Worm (Caenorhabditis elegans) whole organism, L2 larva: ENCODE results near the gene F53B2.8.

ENCODE experiments used
- F13H6.1 ChIP-seq: sonication (generic microtip); optimal IDR thresholded peaks from 2 replicates; lab custom pipeline; 2016; ENCODE audit warnings: missing genetic modification characterization, missing compliant biosample characterization
- R02D3.7 ChIP-seq: fragments of 150-350 bp; optimal IDR thresholded peaks from 2 replicates; lab custom pipeline; 2014; ENCODE audit warnings: missing biosample characterization, missing genetic modification characterization
- Y55F3AM.14 ChIP-seq: fragments of 200-800 bp; sonication (Bioruptor generic); optimal IDR thresholded peaks from 2 replicates; lab custom pipeline; 2018; ENCODE audit warnings: mild to moderate bottlenecking, missing genetic modification characterization, missing compliant biosample characterization
- alr-1 ChIP-seq: fragments of 150-350 bp; optimal IDR thresholded peaks from 2 replicates; lab custom pipeline; 2014; ENCODE audit warnings: missing biosample characterization, missing genetic modification characterization
- ama-1 ChIP-seq: fragments of 150-350 bp; optimal IDR thresholded peaks from 2 replicates; lab custom pipeline; 2018; ENCODE audit warnings: inconsistent platforms
- blmp-1 ChIP-seq: sonication (generic microtip); optimal IDR thresholded peaks from 2 replicates; lab custom pipeline; 2017; ENCODE audit warnings: missing genetic modification characterization, mild to moderate bottlenecking, missing compliant biosample characterization, antibody characterized with exemption, moderate library complexity; ENCODE audit not compliant: insufficient read depth
- ceh-16 ChIP-seq: fragments of 150-350 bp; optimal IDR thresholded peaks from 2 replicates; lab custom pipeline; 2014; ENCODE audit warnings: missing biosample characterization, missing genetic modification characterization
- crh-2 ChIP-seq: sonication (generic microtip); optimal IDR thresholded peaks from 2 replicates; lab custom pipeline; 2017; ENCODE audit warnings: missing biosample characterization, missing genetic modification characterization
- dmd-4 ChIP-seq: sonication (generic microtip); optimal IDR thresholded peaks from 2 replicates; lab custom pipeline; 2017; ENCODE audit warnings: missing biosample characterization, missing genetic modification characterization
- egl-27 ChIP-seq: sonication (generic microtip); optimal IDR thresholded peaks from 3 replicates; lab custom pipeline; 2017; ENCODE audit warnings: missing biosample characterization, missing genetic modification reagents, missing genetic modification characterization
- elt-1 ChIP-seq: fragments of 150-350 bp; optimal IDR thresholded peaks from 2 replicates; lab custom pipeline; 2014; ENCODE audit warnings: missing biosample characterization, missing genetic modification characterization
- elt-3 ChIP-seq: sonication (generic microtip); optimal IDR thresholded peaks from 2 replicates; lab custom pipeline; 2017; ENCODE audit warnings: missing biosample characterization, missing genetic modification characterization
- fos-1 ChIP-seq: fragments of 150-350 bp; optimal IDR thresholded peaks from 2 replicates; lab custom pipeline; 2014; ENCODE audit warnings: missing biosample characterization, missing genetic modification characterization
- gmeb-1 ChIP-seq: fragments of 150-350 bp; optimal IDR thresholded peaks from 2 replicates; lab custom pipeline; 2014; ENCODE audit warnings: missing biosample characterization, missing genetic modification characterization
- lin-11 ChIP-seq: fragments of 150-350 bp; sonication (generic microtip); optimal IDR thresholded peaks from 2 replicates; lab custom pipeline; 2014; ENCODE audit warnings: missing biosample characterization, missing genetic modification characterization, inconsistent platforms, mixed read lengths
- lin-13 ChIP-seq: fragments of 150-350 bp; optimal IDR thresholded peaks from 2 replicates; lab custom pipeline; 2014; ENCODE audit warnings: missing biosample characterization, missing genetic modification reagents, missing genetic modification characterization
- lin-39 ChIP-seq: fragments of 150-350 bp; optimal IDR thresholded peaks from 2 replicates; lab custom pipeline; 2014; ENCODE audit warnings: missing biosample characterization, missing genetic modification reagents, missing genetic modification characterization
- lsy-2 ChIP-seq, 2 experiments: fragments of 150-350 bp in 1 of 2; sonication (generic microtip) in 1 of 2; optimal IDR thresholded peaks; 2 replicates each; lab custom pipeline; 2014 to 2017; ENCODE audit warnings: missing biosample characterization in 2 of 2, missing genetic modification characterization in 2 of 2
- mbf-1 ChIP-seq: sonication (generic microtip); optimal IDR thresholded peaks from 2 replicates; lab custom pipeline; 2017; ENCODE audit warnings: missing biosample characterization, missing genetic modification characterization
- mdl-1 ChIP-seq, 2 experiments: fragments of 150-350 bp in 1 of 2; sonication (generic microtip) in 1 of 2; optimal IDR thresholded peaks; 2 replicates each; lab custom pipeline; 2017; ENCODE audit warnings: missing biosample characterization in 2 of 2, missing genetic modification characterization in 2 of 2
- nhr-10 ChIP-seq: sonication (generic microtip); optimal IDR thresholded peaks from 2 replicates; lab custom pipeline; 2017; ENCODE audit warnings: missing biosample characterization, missing genetic modification characterization
- nhr-11 ChIP-seq: fragments of 150-350 bp; optimal IDR thresholded peaks from 2 replicates; lab custom pipeline; 2014; ENCODE audit warnings: missing biosample characterization, missing genetic modification characterization
- nhr-12 ChIP-seq: fragments of 150-350 bp; optimal IDR thresholded peaks from 2 replicates; lab custom pipeline; 2014; ENCODE audit warnings: missing biosample characterization, missing genetic modification characterization
- nhr-129 ChIP-seq: fragments of 150-350 bp; optimal IDR thresholded peaks from 2 replicates; lab custom pipeline; 2014; ENCODE audit warnings: missing biosample characterization, missing genetic modification characterization
- nhr-21 ChIP-seq: fragments of 150-350 bp; optimal IDR thresholded peaks from 2 replicates; lab custom pipeline; 2014; ENCODE audit warnings: missing biosample characterization, missing genetic modification characterization
- nhr-23 ChIP-seq: fragments of 150-350 bp; optimal IDR thresholded peaks from 2 replicates; lab custom pipeline; 2014; ENCODE audit warnings: missing biosample characterization, missing genetic modification reagents, missing genetic modification characterization
- nhr-237 ChIP-seq: fragments of 150-350 bp; optimal IDR thresholded peaks from 2 replicates; lab custom pipeline; 2014; ENCODE audit warnings: missing biosample characterization, missing genetic modification characterization
- nhr-25 ChIP-seq: fragments of 150-350 bp; sonication (generic microtip); optimal IDR thresholded peaks from 3 replicates; lab custom pipeline; 2014; ENCODE audit warnings: missing biosample characterization, missing genetic modification characterization
- nhr-77 ChIP-seq: fragments of 150-350 bp; optimal IDR thresholded peaks from 2 replicates; lab custom pipeline; 2014; ENCODE audit warnings: missing biosample characterization, missing genetic modification characterization
- peb-1 ChIP-seq: fragments of 150-350 bp; optimal IDR thresholded peaks from 2 replicates; lab custom pipeline; 2014; ENCODE audit warnings: missing biosample characterization, missing genetic modification characterization
- skn-1 ChIP-seq: sonication (generic microtip); optimal IDR thresholded peaks from 2 replicates; lab custom pipeline; 2017; ENCODE audit warnings: missing biosample characterization, missing genetic modification characterization
- sma-3 ChIP-seq: sonication (generic microtip); optimal IDR thresholded peaks from 2 replicates; lab custom pipeline; 2016; ENCODE audit warnings: missing genetic modification reagents, missing genetic modification characterization, missing compliant biosample characterization
- sma-9 ChIP-seq, 2 experiments: fragments of 150-350 bp in 1 of 2; sonication (generic microtip) in 1 of 2; optimal IDR thresholded peaks; 2 replicates each; lab custom pipeline; 2014 to 2016; ENCODE audit warnings: missing genetic modification characterization in 2 of 2, mild to moderate bottlenecking in 1 of 2, missing biosample characterization in 1 of 2, missing compliant biosample characterization in 1 of 2, missing genetic modification reagents in 1 of 2, moderate library complexity in 1 of 2
- unc-39 ChIP-seq: fragments of 150-350 bp; optimal IDR thresholded peaks from 2 replicates; lab custom pipeline; 2014; ENCODE audit warnings: missing biosample characterization, missing genetic modification characterization
- unc-55 ChIP-seq: fragments of 150-350 bp; sonication (generic microtip); optimal IDR thresholded peaks from 3 replicates; lab custom pipeline; 2014; ENCODE audit warnings: missing biosample characterization, missing genetic modification reagents, missing genetic modification characterization
- ztf-1 ChIP-seq: fragments of 200-800 bp; sonication (Bioruptor generic); conservative IDR thresholded peaks from 2 replicates; pipeline ENCODE4 v1.3.6; 2022; ENCODE audit warnings: missing genetic modification characterization, missing compliant biosample characterization
- ztf-4 ChIP-seq: fragments of 150-350 bp; optimal IDR thresholded peaks from 2 replicates; lab custom pipeline; 2014; ENCODE audit warnings: missing biosample characterization, missing genetic modification characterization

Gene F53B2.8

DNA sequence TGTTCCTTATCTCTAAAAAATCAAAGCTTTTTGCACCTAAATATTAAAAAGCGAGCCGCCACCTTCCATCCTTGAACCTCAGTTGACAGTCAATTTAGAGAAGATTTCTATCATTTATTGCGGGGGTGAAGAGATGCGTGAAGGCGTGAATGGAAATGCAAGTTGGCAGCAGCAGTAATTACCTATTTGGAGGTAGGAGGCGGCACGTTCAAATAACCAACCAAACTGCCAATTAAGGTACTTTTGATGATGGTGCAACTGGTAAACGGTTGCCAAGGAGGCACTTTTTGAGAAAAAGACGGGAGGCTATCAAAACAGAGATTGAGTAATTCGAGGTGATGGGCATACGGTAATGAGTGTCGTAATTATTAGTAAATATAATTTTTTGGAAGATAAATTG, 9.2 kb upstream of the F53B2.8 start:
- TF ChIP-seq lsy-2 (tag; optimal IDR thresholded peaks at IDR 0.05; lab: Kevin White, UChicago) = no peak
- no peak for TF ChIP-seq unc-39 (tag; lab: Kevin White, UChicago)
- no peak for TF ChIP-seq ztf-1 (GFP tag; lab: Robert Waterston, UW)
- no peak for TF ChIP-seq nhr-12 (tag; lab: Kevin White, UChicago)
- no peak for TF ChIP-seq dmd-4 (tag; lab: Kevin White, UChicago)
- no peak for TF ChIP-seq ztf-4 (tag; lab: Kevin White, UChicago)
- no peak for TF ChIP-seq elt-1 (tag; lab: Kevin White, UChicago)
- no peak for TF ChIP-seq nhr-23 (tag; lab: Kevin White, UChicago)
- no peak for TF ChIP-seq sma-9 (GFP tag; optimal IDR thresholded peaks at IDR 0.05; lab: Kevin White, UChicago)
- no peak for TF ChIP-seq sma-9 (tag; optimal IDR thresholded peaks at IDR 0.05; lab: Kevin White, UChicago)
- TF ChIP-seq ama-1 (lab: Kevin White, UChicago) = no peak
- no peak for TF ChIP-seq lin-13
- no peak for TF ChIP-seq blmp-1 (tag; lab: Kevin White, UChicago)

DNA sequence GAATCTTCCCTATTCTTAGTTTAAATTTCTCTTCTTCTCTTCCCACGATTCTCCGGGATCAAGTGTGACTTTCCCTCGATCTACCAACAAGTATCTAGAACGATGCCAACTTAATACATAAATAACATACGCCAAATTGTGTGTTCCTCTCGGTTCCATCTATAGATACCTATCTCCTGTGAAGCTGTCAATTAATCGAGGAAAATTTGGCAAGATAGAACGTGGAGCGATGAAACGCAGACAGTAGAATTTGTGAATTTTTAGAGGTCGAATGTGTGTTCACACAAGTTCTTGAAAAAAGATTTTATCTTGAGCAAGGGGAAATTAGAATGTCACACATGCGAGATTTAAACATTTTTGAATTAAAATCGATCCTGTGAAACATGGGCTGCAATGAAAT, 4.3 kb upstream of the F53B2.8 start:
- no peak for TF ChIP-seq skn-1 (tag; lab: Kevin White, UChicago)
- peak; percentile 89 for TF ChIP-seq ceh-16 (tag; lab: Kevin White, UChicago)
- no peak for TF ChIP-seq crh-2
- TF ChIP-seq sma-9 (GFP tag; optimal IDR thresholded peaks at IDR 0.05; lab: Kevin White, UChicago) = no peak
- TF ChIP-seq sma-9 (tag; optimal IDR thresholded peaks at IDR 0.05; lab: Kevin White, UChicago) = no peak
- TF ChIP-seq dmd-4 (tag; lab: Kevin White, UChicago) = no peak
- no peak for TF ChIP-seq mbf-1 (tag; lab: Kevin White, UChicago)
- no peak for TF ChIP-seq peb-1 (tag; lab: Kevin White, UChicago)
- no peak for TF ChIP-seq alr-1
- no peak for TF ChIP-seq nhr-11 (tag; lab: Kevin White, UChicago)
- no peak for TF ChIP-seq nhr-12 (tag; lab: Kevin White, UChicago)
- peak; percentile 71 for TF ChIP-seq elt-1 (tag; lab: Kevin White, UChicago)
- TF ChIP-seq unc-55 (GFP tag; lab: Kevin White, UChicago) = no peak
- TF ChIP-seq elt-3 (tag; lab: Kevin White, UChicago) = no peak
- TF ChIP-seq nhr-25 (tag; lab: Kevin White, UChicago) = peak; percentile 3
- TF ChIP-seq lin-39 (tag; lab: Kevin White, UChicago) = no peak
- no peak for TF ChIP-seq ama-1 (lab: Kevin White, UChicago)
- no peak for TF ChIP-seq gmeb-1 (tag; lab: Kevin White, UChicago)
- TF ChIP-seq R02D3.7 (tag; lab: Kevin White, UChicago) = no peak
- TF ChIP-seq lin-11 (tag; lab: Kevin White, UChicago) = no peak
- TF ChIP-seq nhr-77 (tag; lab: Kevin White, UChicago) = no peak
- TF ChIP-seq sma-3 (GFP tag; lab: Kevin White, UChicago) = no peak
- no peak for TF ChIP-seq fos-1 (tag; lab: Kevin White, UChicago)
- no peak for TF ChIP-seq ztf-4 (tag; lab: Kevin White, UChicago)
- TF ChIP-seq blmp-1 (tag; lab: Kevin White, UChicago) = no peak
- no peak for TF ChIP-seq F13H6.1 (tag; lab: Kevin White, UChicago)

DNA sequence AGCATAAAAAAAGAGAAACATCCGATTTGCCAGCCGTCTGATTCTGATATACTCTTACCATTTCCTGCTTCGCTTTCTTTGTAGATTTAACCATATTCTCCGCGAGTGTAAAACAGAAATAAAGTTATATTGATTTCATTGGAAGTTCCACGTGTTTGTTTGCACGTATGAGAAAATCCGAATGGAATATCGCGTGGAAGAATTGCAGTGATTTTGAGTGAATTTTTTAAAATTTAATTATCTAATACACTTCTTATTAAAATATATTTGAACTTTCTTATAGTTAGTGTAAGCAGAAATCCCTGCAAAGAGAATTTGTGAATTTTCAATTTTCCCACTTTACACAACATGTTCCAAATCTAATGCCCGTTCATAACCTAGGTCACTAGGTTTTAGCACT, 3.9 kb upstream of the F53B2.8 start, which contains the start of gene F53B2.5:
TSS of gene F53B2.5 (minus strand) at position 101 of the 400 bp plus-strand sequence.
- TF ChIP-seq ztf-1 (GFP tag; lab: Robert Waterston, UW) = no peak
- no peak for TF ChIP-seq elt-3 (tag; lab: Kevin White, UChicago)
- TF ChIP-seq skn-1 (tag; lab: Kevin White, UChicago) = no peak
- no peak for TF ChIP-seq sma-9 (GFP tag; optimal IDR thresholded peaks at IDR 0.05; lab: Kevin White, UChicago)
- TF ChIP-seq sma-9 (tag; optimal IDR thresholded peaks at IDR 0.05; lab: Kevin White, UChicago) = no peak
- no peak for TF ChIP-seq egl-27 (tag; lab: Kevin White, UChicago)
- TF ChIP-seq sma-3 (GFP tag; lab: Kevin White, UChicago) = no peak
- no peak for TF ChIP-seq nhr-11 (tag; lab: Kevin White, UChicago)
- TF ChIP-seq nhr-77 (tag; lab: Kevin White, UChicago) = no peak
- TF ChIP-seq nhr-21 (tag; lab: Kevin White, UChicago) = no peak
- TF ChIP-seq lin-11 (tag; lab: Kevin White, UChicago) = no peak
- no peak for TF ChIP-seq crh-2
- no peak for TF ChIP-seq nhr-129 (tag; lab: Kevin White, UChicago)
- TF ChIP-seq nhr-10 = no peak
- no peak for TF ChIP-seq mdl-1 (tag; optimal IDR thresholded peaks at IDR 0.05; lab: Kevin White, UChicago)
- TF ChIP-seq Y55F3AM.14 (GFP tag; lab: Kevin White, UChicago) = no peak
- no peak for TF ChIP-seq nhr-23 (tag; lab: Kevin White, UChicago)
- TF ChIP-seq nhr-237 (tag; lab: Kevin White, UChicago) = no peak
- TF ChIP-seq mbf-1 (tag; lab: Kevin White, UChicago) = no peak
